Fruit fly (Drosophila melanogaster): ENCODE data around the gene AP-1gamma.

DNA sequence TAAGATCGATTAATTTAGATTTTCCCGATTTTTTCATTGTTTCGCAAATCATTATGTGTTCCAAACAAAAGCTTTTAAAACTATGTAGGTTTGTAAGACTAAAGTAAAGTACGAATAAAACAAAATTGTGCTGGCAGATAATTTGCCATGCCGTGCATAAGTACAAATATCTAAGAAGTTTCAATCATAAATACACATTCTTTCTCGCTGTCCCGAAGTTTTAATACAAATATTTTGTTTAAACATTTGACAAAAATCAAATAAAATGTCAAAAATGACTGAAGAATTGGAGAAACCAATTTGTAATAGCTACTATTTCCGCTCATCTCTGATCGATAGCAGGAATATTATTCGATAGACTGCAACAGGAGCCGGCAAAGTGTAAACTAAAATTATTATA lies 25.9 kb upstream of the AP-1gamma start, which contains the start of gene APC4:
- TF ChIP-seq psq (optimal IDR thresholded peaks at IDR 0.05): no peak
- no peak for TF ChIP-seq usp (GFP tag; optimal IDR thresholded peaks at IDR 0.05)
- no peak for TF ChIP-seq EcR (GFP tag; optimal IDR thresholded peaks at IDR 0.05)
- no peak for TF ChIP-seq pan (optimal IDR thresholded peaks at IDR 0.05)
- no peak for TF ChIP-seq CG8478 (optimal IDR thresholded peaks at IDR 0.05)

Data from whole organism.